Worm (Caenorhabditis elegans) whole organism, L3 larva: ENCODE measurements around the gene cyp-13B1.

Experiments used
- fos-1 ChIP-seq: fragments of 150-350 bp; optimal IDR thresholded peaks from 2 replicates; lab custom pipeline; 2014; ENCODE audit warnings: missing biosample characterization, missing genetic modification characterization
- jun-1 ChIP-seq: fragments of 150-350 bp; optimal IDR thresholded peaks from 2 replicates; lab custom pipeline; 2014; ENCODE audit warnings: missing biosample characterization, missing genetic modification reagents, missing genetic modification characterization
- mdl-1 ChIP-seq: fragments of 150-350 bp; optimal IDR thresholded peaks from 2 replicates; lab custom pipeline; 2014; ENCODE audit warnings: missing biosample characterization, missing genetic modification characterization
- nhr-12 ChIP-seq: fragments of 150-350 bp; optimal IDR thresholded peaks from 2 replicates; lab custom pipeline; 2014; ENCODE audit warnings: missing biosample characterization, missing genetic modification characterization
- tbx-2 ChIP-seq: sonication (generic microtip); optimal IDR thresholded peaks from 2 replicates; lab custom pipeline; 2016; ENCODE audit warnings: mild to moderate bottlenecking, missing genetic modification characterization, missing compliant biosample characterization

DNA sequence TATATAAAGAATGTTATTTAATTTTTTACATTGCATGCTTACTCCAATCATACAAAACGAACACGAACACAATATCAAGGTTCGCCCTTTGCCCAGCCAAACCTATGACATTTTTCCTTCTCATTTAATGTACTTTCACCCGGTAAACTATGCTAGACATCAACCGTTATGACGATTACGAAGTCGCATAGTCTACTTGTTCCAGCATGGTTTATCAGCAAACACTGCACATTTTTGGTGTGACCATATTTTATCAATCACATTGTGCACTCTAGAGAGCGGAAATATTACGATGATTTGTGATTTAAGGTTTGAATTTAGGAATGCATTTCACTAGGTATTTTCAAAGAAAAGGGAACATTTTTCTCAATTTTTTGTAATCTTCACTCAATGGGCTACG is 48.8 kb downstream of the cyp-13B1 start:
- no peak for TF ChIP-seq tbx-2 (tag; lab: Kevin White, UChicago)
- TF ChIP-seq jun-1 = no peak
- TF ChIP-seq nhr-12 = no peak
- no peak for TF ChIP-seq mdl-1 (tag; lab: Kevin White, UChicago)
- TF ChIP-seq fos-1 (tag; lab: Kevin White, UChicago) = no peak
